Worm (Caenorhabditis elegans): Measurements from ENCODE around the gene tag-18.

- TF ChIP-seq T07F8.4 (tag; optimal IDR thresholded peaks at IDR 0.05) (no peak), unc-62 (GFP tag; optimal IDR thresholded peaks at IDR 0.05) (no peak), repo-1 (tag; optimal IDR thresholded peaks at IDR 0.05) (no peak), F22D6.2 (tag; optimal IDR thresholded peaks at IDR 0.05) (no peak)
These were observed 515 bp downstream of the tag-18 start for ce11 chrX:3733321-3733720.

Data from whole organism, young adult.